Fruit fly (Drosophila melanogaster) whole organism, pupa: ENCODE measurements around the gene Bdbt.

Experiments used
- CG10348 ChIP-seq: fragments of 200-800 bp; sonication (Bioruptor generic); IDR thresholded peaks from 2 replicates; pipeline ENCODE4 v1.3.6; 2022; ENCODE audit warnings: missing biosample characterization, missing genetic modification characterization
- CG13204 ChIP-seq: fragments of 200-800 bp; sonication (Bioruptor generic); optimal IDR thresholded peaks from 2 replicates; lab custom pipeline; 2018; ENCODE audit warnings: missing biosample characterization, mild to moderate bottlenecking, missing genetic modification characterization, moderate library complexity
- CG17806 ChIP-seq: fragments of 200-800 bp; sonication (Bioruptor generic); optimal IDR thresholded peaks from 2 replicates; lab custom pipeline; 2018; ENCODE audit warnings: missing biosample characterization, mild to moderate bottlenecking, missing genetic modification characterization, moderate library complexity
- CG34367 ChIP-seq: fragments of 200-800 bp; sonication (Bioruptor generic); optimal IDR thresholded peaks from 2 replicates; lab custom pipeline; 2018; ENCODE audit warnings: missing biosample characterization, mild to moderate bottlenecking, missing genetic modification characterization
- CG9948 ChIP-seq: fragments of 200-800 bp; sonication (Bioruptor generic); optimal IDR thresholded peaks from 2 replicates; lab custom pipeline; 2018; ENCODE audit warnings: missing biosample characterization, mild to moderate bottlenecking, missing genetic modification characterization, moderate library complexity
- D1 ChIP-seq: fragments of 200-800 bp; sonication (Bioruptor generic); optimal IDR thresholded peaks from 2 replicates; lab custom pipeline; 2018; ENCODE audit warnings: missing biosample characterization, mild to moderate bottlenecking, missing genetic modification characterization, moderate library complexity
- EcR ChIP-seq: fragments of 200-800 bp; sonication (Bioruptor generic); optimal IDR thresholded peaks from 3 replicates; lab custom pipeline; 2019; ENCODE audit warnings: missing biosample characterization, missing genetic modification characterization, mild to moderate bottlenecking, moderate library complexity, missing genetic modification reagents
- Pif1B ChIP-seq: fragments of 200-800 bp; sonication (Bioruptor generic); optimal IDR thresholded peaks from 3 replicates; lab custom pipeline; 2016; ENCODE audit warnings: missing biosample characterization, missing genetic modification characterization
- fd96Ca ChIP-seq: fragments of 200-800 bp; sonication (Bioruptor generic); IDR thresholded peaks from 3 replicates; pipeline ENCODE4 v1.3.6; 2022; ENCODE audit warnings: missing biosample characterization, missing genetic modification characterization
- rn ChIP-seq: fragments of 200-800 bp; sonication (Bioruptor generic); IDR thresholded peaks from 2 replicates; pipeline ENCODE4 v1.3.6; 2022; ENCODE audit warnings: missing biosample characterization, missing genetic modification characterization

DNA sequence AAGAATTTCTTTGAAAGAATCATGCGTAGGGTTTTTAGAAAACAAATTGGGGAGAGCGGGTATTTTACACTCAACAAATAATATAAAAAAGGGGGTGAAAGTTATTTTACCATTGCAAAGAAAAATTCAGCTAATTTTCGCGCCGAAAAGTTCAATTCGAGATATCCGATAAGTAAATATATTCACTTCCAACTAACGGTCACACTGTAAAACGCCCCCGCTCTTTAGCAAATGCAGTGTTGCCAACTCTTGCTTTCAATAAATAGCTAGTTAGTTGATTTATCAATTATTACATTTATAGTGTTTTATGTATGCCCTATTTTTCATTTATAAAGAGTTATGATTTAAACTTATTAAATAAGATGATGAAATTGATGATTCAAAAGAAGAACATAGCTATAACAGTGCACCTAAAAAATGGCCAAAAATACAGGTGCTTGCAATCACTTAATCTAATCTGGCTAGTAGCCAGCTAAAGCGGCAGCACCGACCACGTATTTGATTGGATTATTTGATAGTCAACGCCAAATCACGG lies 19.6 kb upstream of the Bdbt start, which contains the start of gene meigo:
- no peak for TF ChIP-seq EcR (GFP tag; lab: Kevin White, UChicago)
- TF ChIP-seq CG13204 (GFP tag; lab: Kevin White, UChicago), result no peak
- peak; percentile 54 for TF ChIP-seq CG17806 (tag; lab: Kevin White, UChicago)
- no peak for TF ChIP-seq CG10348
- TF ChIP-seq fd96Ca (GFP tag; lab: Robert Waterston, UW), result no peak
- TF ChIP-seq rn (GFP tag; lab: Robert Waterston, UW), result no peak
- TF ChIP-seq Pif1B (GFP tag; lab: Kevin White, UChicago), result no peak
- TF ChIP-seq CG34367, result no peak
- no peak for TF ChIP-seq D1 (tag; lab: Kevin White, UChicago)
- peak; percentile 39 for TF ChIP-seq CG9948 (tag; lab: Kevin White, UChicago)
